Worm (Caenorhabditis elegans) whole organism, L1 larva: ENCODE measurements around the gene pes-5.

ENCODE experiments used
- C04F5.9 ChIP-seq: sonication (generic microtip); optimal IDR thresholded peaks from 2 replicates; lab custom pipeline; 2016; ENCODE audit warnings: missing genetic modification characterization, missing compliant biosample characterization
- C16A3.4 ChIP-seq: fragments of 150-350 bp; optimal IDR thresholded peaks from 2 replicates; lab custom pipeline; 2014; ENCODE audit warnings: missing biosample characterization, missing genetic modification characterization
- C34B4.2 ChIP-seq: sonication (generic microtip); optimal IDR thresholded peaks from 2 replicates; lab custom pipeline; 2017; ENCODE audit warnings: mild to moderate bottlenecking, missing genetic modification characterization, missing compliant biosample characterization
- Y116A8C.19 ChIP-seq: sonication (generic microtip); optimal IDR thresholded peaks from 2 replicates; lab custom pipeline; 2016; ENCODE audit warnings: missing compliant biosample characterization, missing genetic modification characterization, borderline replicate concordance
- alr-1 ChIP-seq: fragments of 200-800 bp; sonication (Bioruptor generic); optimal IDR thresholded peaks from 2 replicates; lab custom pipeline; 2018; ENCODE audit warnings: borderline replicate concordance, mild to moderate bottlenecking, missing genetic modification characterization, missing compliant biosample characterization
- aly-2 ChIP-seq: fragments of 150-350 bp; optimal IDR thresholded peaks from 2 replicates; lab custom pipeline; 2014; ENCODE audit warnings: missing biosample characterization, missing genetic modification characterization
- ama-1 ChIP-seq: fragments of 150-350 bp; optimal IDR thresholded peaks from 2 replicates; lab custom pipeline; 2014
- blmp-1 ChIP-seq: fragments of 150-350 bp; optimal IDR thresholded peaks from 2 replicates; lab custom pipeline; 2014; ENCODE audit warnings: missing biosample characterization, missing genetic modification characterization
- ceh-63 ChIP-seq: fragments of 200-800 bp; sonication (Bioruptor generic); optimal IDR thresholded peaks from 2 replicates; lab custom pipeline; 2018; ENCODE audit warnings: mild to moderate bottlenecking, missing genetic modification characterization, missing compliant biosample characterization
- ceh-82 ChIP-seq, 3 experiments: fragments of 150-350 bp in 1 of 3; sonication (generic microtip) in 2 of 3; optimal IDR thresholded peaks; 2 replicates each; lab custom pipeline; 2014 to 2017; ENCODE audit warnings: missing biosample characterization in 3 of 3, missing genetic modification characterization in 3 of 3
- ceh-88 ChIP-seq: fragments of 200-800 bp; sonication (Bioruptor generic); IDR thresholded peaks from 2 replicates; pipeline ENCODE4 v1.3.6; 2022; ENCODE audit warnings: missing genetic modification characterization, missing compliant biosample characterization
- ces-1 ChIP-seq: fragments of 150-350 bp; optimal IDR thresholded peaks from 2 replicates; lab custom pipeline; 2014; ENCODE audit warnings: missing biosample characterization, missing genetic modification reagents, missing genetic modification characterization
- dsc-1 ChIP-seq: sonication (generic microtip); optimal IDR thresholded peaks from 2 replicates; lab custom pipeline; 2016; ENCODE audit warnings: mild to moderate bottlenecking, missing genetic modification characterization, missing compliant biosample characterization
- egl-27 ChIP-seq, 2 experiments: fragments of 150-350 bp in 1 of 2; sonication (generic microtip); optimal IDR thresholded peaks; 3 replicates each; lab custom pipeline; 2017 to 2018; ENCODE audit warnings: missing biosample characterization in 2 of 2, missing genetic modification characterization in 2 of 2, missing genetic modification reagents in 2 of 2
- elt-2 ChIP-seq: sonication (generic microtip); optimal IDR thresholded peaks from 2 replicates; lab custom pipeline; 2016; ENCODE audit warnings: missing genetic modification characterization, mild to moderate bottlenecking, inconsistent platforms, missing compliant biosample characterization, missing genetic modification reagents
- elt-3 ChIP-seq, 6 experiments: fragments of 150-350 bp in 1 of 6; sonication (generic microtip); optimal IDR thresholded peaks; 2 replicates each; lab custom pipeline; 2017 to 2018; ENCODE audit warnings: missing biosample characterization in 6 of 6, missing genetic modification characterization in 6 of 6, inconsistent platforms in 1 of 6
- ets-5 ChIP-seq: fragments of 200-800 bp; sonication (Bioruptor generic); IDR thresholded peaks from 2 replicates; pipeline ENCODE4 v1.3.6; 2022; ENCODE audit warnings: missing genetic modification characterization, missing compliant biosample characterization
- fkh-8 ChIP-seq: sonication (generic microtip); optimal IDR thresholded peaks from 2 replicates; lab custom pipeline; 2016; ENCODE audit warnings: mild to moderate bottlenecking, missing genetic modification characterization, missing compliant biosample characterization
- grh-1 ChIP-seq: fragments of 200-800 bp; sonication (Bioruptor generic); IDR thresholded peaks from 2 replicates; pipeline ENCODE4 v1.3.6; 2022; ENCODE audit warnings: missing genetic modification reagents, missing genetic modification characterization, missing compliant biosample characterization
- hlh-4 ChIP-seq: sonication (generic microtip); optimal IDR thresholded peaks from 2 replicates; lab custom pipeline; 2016; ENCODE audit warnings: mild to moderate bottlenecking, missing genetic modification characterization, missing compliant biosample characterization
- hpl-2 ChIP-seq: fragments of 150-350 bp; optimal IDR thresholded peaks from 2 replicates; lab custom pipeline; 2014; ENCODE audit warnings: missing biosample characterization, missing genetic modification reagents, missing genetic modification characterization
- jun-1 ChIP-seq: fragments of 150-350 bp; optimal IDR thresholded peaks from 2 replicates; lab custom pipeline; 2014; ENCODE audit warnings: missing biosample characterization, missing genetic modification reagents, missing genetic modification characterization
- lin-13 ChIP-seq: fragments of 150-350 bp; optimal IDR thresholded peaks from 2 replicates; lab custom pipeline; 2014; ENCODE audit warnings: missing biosample characterization, missing genetic modification reagents, missing genetic modification characterization
- lin-14 ChIP-seq: fragments of 200-800 bp; sonication (Bioruptor generic); optimal IDR thresholded peaks from 2 replicates; lab custom pipeline; 2018; ENCODE audit warnings: mild to moderate bottlenecking, missing genetic modification characterization, moderate library complexity, missing compliant biosample characterization
- lin-15B ChIP-seq: fragments of 150-350 bp; sonication (generic microtip); optimal IDR thresholded peaks from 3 replicates; lab custom pipeline; 2014; ENCODE audit warnings: missing biosample characterization, missing genetic modification characterization
- lin-35 ChIP-seq, 2 experiments: fragments of 150-350 bp; optimal IDR thresholded peaks; 2 replicates each; lab custom pipeline; 2014; ENCODE audit warnings: missing biosample characterization in 2 of 2, missing genetic modification characterization in 2 of 2, missing genetic modification reagents in 2 of 2
- lir-3 ChIP-seq: sonication (generic microtip); optimal IDR thresholded peaks from 2 replicates; lab custom pipeline; 2016; ENCODE audit warnings: mild to moderate bottlenecking, missing genetic modification characterization, moderate library complexity, missing compliant biosample characterization; ENCODE audit not compliant: poor library complexity
- lsy-2 ChIP-seq, 2 experiments: fragments of 150-350 bp; optimal IDR thresholded peaks; 2 replicates each; lab custom pipeline; 2014; ENCODE audit warnings: missing biosample characterization in 2 of 2, missing genetic modification characterization in 2 of 2
- mab-9 ChIP-seq: fragments of 200-800 bp; sonication (Bioruptor generic); IDR thresholded peaks from 2 replicates; pipeline ENCODE4 v1.3.6; 2022; ENCODE audit warnings: missing genetic modification reagents, missing genetic modification characterization, missing compliant biosample characterization
- mdl-1 ChIP-seq, 2 experiments: fragments of 150-350 bp; optimal IDR thresholded peaks; 2 replicates each; lab custom pipeline; 2014 to 2017; ENCODE audit warnings: missing biosample characterization in 2 of 2, missing genetic modification characterization in 2 of 2, inconsistent platforms in 1 of 2
- nhr-12 ChIP-seq: sonication (generic microtip); optimal IDR thresholded peaks from 2 replicates; lab custom pipeline; 2017; ENCODE audit warnings: missing biosample characterization, missing genetic modification characterization
- nhr-237 ChIP-seq: fragments of 150-350 bp; optimal IDR thresholded peaks from 2 replicates; lab custom pipeline; 2014; ENCODE audit warnings: missing biosample characterization, missing genetic modification characterization
- nhr-47 ChIP-seq: sonication (generic microtip); optimal IDR thresholded peaks from 2 replicates; lab custom pipeline; 2016; ENCODE audit warnings: mild to moderate bottlenecking, missing genetic modification characterization, moderate library complexity, missing compliant biosample characterization
- nhr-71 ChIP-seq: sonication (generic microtip); optimal IDR thresholded peaks from 2 replicates; lab custom pipeline; 2016; ENCODE audit warnings: mild to moderate bottlenecking, missing genetic modification characterization, moderate library complexity, missing compliant biosample characterization
- nhr-76 ChIP-seq: sonication (generic microtip); optimal IDR thresholded peaks from 2 replicates; lab custom pipeline; 2017; ENCODE audit warnings: missing biosample characterization, missing genetic modification characterization
- nhr-77 ChIP-seq: fragments of 150-350 bp; optimal IDR thresholded peaks from 2 replicates; lab custom pipeline; 2014; ENCODE audit warnings: missing biosample characterization, missing genetic modification characterization
- nhr-84 ChIP-seq: sonication (generic microtip); optimal IDR thresholded peaks from 2 replicates; lab custom pipeline; 2017; ENCODE audit warnings: missing biosample characterization, missing genetic modification characterization
- pag-3 ChIP-seq: sonication (generic microtip); optimal IDR thresholded peaks from 2 replicates; lab custom pipeline; 2017; ENCODE audit warnings: missing genetic modification characterization, mild to moderate bottlenecking, missing compliant biosample characterization, antibody characterized with exemption, borderline replicate concordance; ENCODE audit not compliant: insufficient read depth
- pax-3 ChIP-seq: fragments of 200-800 bp; sonication (Bioruptor generic); optimal IDR thresholded peaks from 2 replicates; lab custom pipeline; 2018; ENCODE audit warnings: mild to moderate bottlenecking, missing genetic modification characterization, moderate library complexity, missing compliant biosample characterization
- pqm-1 ChIP-seq: sonication (generic microtip); optimal IDR thresholded peaks from 3 replicates; lab custom pipeline; 2017; ENCODE audit warnings: missing biosample characterization, missing genetic modification characterization
- skn-1 ChIP-seq: fragments of 150-350 bp; optimal IDR thresholded peaks from 2 replicates; lab custom pipeline; 2014; ENCODE audit warnings: missing biosample characterization, missing genetic modification characterization
- snpc-4 ChIP-seq: fragments of 150-350 bp; optimal IDR thresholded peaks from 2 replicates; lab custom pipeline; 2014; ENCODE audit warnings: missing biosample characterization, missing genetic modification characterization
- sox-4 ChIP-seq: sonication (generic microtip); optimal IDR thresholded peaks from 2 replicates; lab custom pipeline; 2016; ENCODE audit warnings: missing genetic modification characterization, missing compliant biosample characterization
- tbx-2 ChIP-seq: sonication (generic microtip); optimal IDR thresholded peaks from 2 replicates; lab custom pipeline; 2016; ENCODE audit warnings: missing genetic modification characterization, missing compliant biosample characterization
- unc-130 ChIP-seq: fragments of 150-350 bp; optimal IDR thresholded peaks from 2 replicates; lab custom pipeline; 2017; ENCODE audit warnings: missing biosample characterization, missing genetic modification characterization, inconsistent platforms
- unc-86 ChIP-seq: sonication (generic microtip); optimal IDR thresholded peaks from 2 replicates; lab custom pipeline; 2016; ENCODE audit warnings: missing genetic modification characterization, missing compliant biosample characterization
- unc-98 ChIP-seq: fragments of 200-800 bp; sonication (Bioruptor generic); IDR thresholded peaks from 2 replicates; pipeline ENCODE4 v1.3.6; 2022; ENCODE audit warnings: missing genetic modification characterization, missing compliant biosample characterization
- vab-15 ChIP-seq: sonication (generic microtip); optimal IDR thresholded peaks from 2 replicates; lab custom pipeline; 2017; ENCODE audit warnings: missing genotype, mild to moderate bottlenecking, missing genetic modification characterization, missing compliant biosample characterization
- ztf-11 ChIP-seq, 2 experiments: sonication (generic microtip); optimal IDR thresholded peaks; 2 replicates each; lab custom pipeline; 2016 to 2017; ENCODE audit warnings: missing genetic modification characterization in 2 of 2, missing biosample characterization in 1 of 2, missing compliant biosample characterization in 1 of 2

The pes-5 gene

DNA sequence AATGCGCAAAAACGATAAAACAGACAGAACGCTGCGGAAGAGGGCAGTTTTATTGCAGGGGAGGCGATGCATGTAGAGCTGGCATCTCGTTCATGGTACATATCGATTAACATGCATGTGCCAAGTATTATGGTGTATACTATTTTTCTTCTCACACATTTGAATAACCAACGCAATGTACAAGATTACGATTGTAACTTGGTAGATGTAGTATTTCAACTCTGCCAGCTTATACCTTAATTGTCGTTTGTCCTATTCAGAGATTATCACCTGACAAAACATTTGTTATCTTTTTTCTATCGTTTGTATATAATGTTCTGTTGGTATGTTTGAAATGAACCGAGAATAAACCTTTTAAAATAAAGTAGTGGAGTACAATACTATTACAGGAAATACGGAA, at the start of gene pes-5:
TSS of gene pes-5 (minus strand) at position 101 of the 400 bp plus-strand sequence.
- TF ChIP-seq egl-27 (tag; optimal IDR thresholded peaks at IDR 0.05; lab: Kevin White, UChicago) (no peak), ama-1 (lab: Kevin White, UChicago) (no peak), nhr-12 (tag; lab: Kevin White, UChicago) (no peak), nhr-71 (no peak), hlh-4 (tag; lab: Kevin White, UChicago) (no peak), pag-3 (tag; lab: Kevin White, UChicago) (no peak), nhr-76 (no peak), unc-98 (no peak), ceh-88 (GFP tag; lab: Robert Waterston, UW) (no peak), grh-1 (GFP tag; lab: Robert Waterston, UW) (no peak), mdl-1 (tag; optimal IDR thresholded peaks at IDR 0.05; lab: Kevin White, UChicago) (no peak), nhr-47 (tag; lab: Kevin White, UChicago) (no peak), nhr-84 (tag; lab: Kevin White, UChicago) (no peak), ets-5 (GFP tag; lab: Robert Waterston, UW) (no peak), pax-3 (tag; lab: Kevin White, UChicago) (no peak), aly-2 (no peak)

DNA sequence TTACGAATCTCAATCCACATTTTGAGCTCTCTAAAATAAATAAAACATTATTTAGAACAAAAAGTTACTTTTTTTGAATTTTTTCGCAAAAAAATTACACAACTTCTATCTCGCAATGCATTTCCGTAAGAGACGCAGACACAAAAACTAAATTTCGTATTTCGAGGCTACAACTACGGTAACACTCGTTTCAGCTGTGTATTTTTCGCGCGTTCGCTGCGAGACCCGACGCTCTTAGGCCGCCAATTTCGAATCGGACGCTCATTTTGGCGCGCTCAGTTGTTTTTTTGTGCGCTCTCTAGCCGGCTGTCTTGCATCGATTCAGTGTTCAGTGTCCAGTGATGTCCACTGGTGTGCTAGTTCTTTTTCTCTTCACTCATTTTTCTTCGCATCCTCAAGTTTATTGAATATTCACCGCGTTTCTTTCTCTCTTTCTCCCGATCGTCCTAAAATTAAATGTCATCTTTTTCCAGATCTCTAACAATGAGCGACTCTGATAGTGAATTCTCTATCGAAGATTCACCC, 44.9 kb upstream of the pes-5 start, which contains the start of the genes npp-3 and top-2:
TSS of gene npp-3 (minus strand) at position 115 of the 525 bp plus-strand sequence.
TSS of gene top-2 (plus strand) at position 475 of the 525 bp plus-strand sequence.
- TF ChIP-seq alr-1 (no peak), lir-3 (tag; lab: Kevin White, UChicago) (peak; percentile 85), lsy-2 (tag; optimal IDR thresholded peaks at IDR 0.05; lab: Kevin White, UChicago) (peak; percentile 99 to 100), hlh-4 (tag; lab: Kevin White, UChicago) (no peak), elt-3 (tag; optimal IDR thresholded peaks at IDR 0.05; lab: Kevin White, UChicago) (peak in 4 of 6 experiments; percentile 2 to 93 (median 68)), lin-14 (GFP tag; lab: Kevin White, UChicago) (peak; percentile 94), skn-1 (tag; lab: Kevin White, UChicago) (peak; percentile 94), jun-1 (tag; lab: Kevin White, UChicago) (peak; percentile 93), blmp-1 (tag; lab: Kevin White, UChicago) (no peak), nhr-77 (tag; lab: Kevin White, UChicago) (peak; percentile 92), lin-35 (GFP tag; optimal IDR thresholded peaks at IDR 0.05; lab: Kevin White, UChicago) (peak; percentile 99 to 100), ces-1 (GFP tag; lab: Kevin White, UChicago) (no peak), unc-130 (tag; lab: Kevin White, UChicago) (peak; percentile 94), sox-4 (tag; lab: Kevin White, UChicago) (peak; percentile 69), mab-9 (peak; percentile 80; the same call in 1 of the 2 replicates), ceh-63 (no peak), nhr-47 (tag; lab: Kevin White, UChicago) (peak; percentile 97), grh-1 (GFP tag; lab: Robert Waterston, UW) (peak; percentile 89), tbx-2 (tag; lab: Kevin White, UChicago) (peak; percentile 95), hpl-2 (peak; percentile 27), elt-2 (tag; lab: Kevin White, UChicago) (peak; percentile 56), ceh-82 (tag; optimal IDR thresholded peaks at IDR 0.05; lab: Kevin White, UChicago) (peak; percentile 85 to 97 (median 89)), snpc-4 (tag; lab: Kevin White, UChicago) (peak; percentile 79), ztf-11 (tag; optimal IDR thresholded peaks at IDR 0.05; lab: Kevin White, UChicago) (peak in 1 of 2 experiments; percentile 63), nhr-71 (peak; percentile 97), C04F5.9 (peak; percentile 89), pqm-1 (tag; lab: Kevin White, UChicago) (no peak), unc-86 (peak; percentile 95), aly-2 (peak; percentile 78), nhr-76 (peak; percentile 36), dsc-1 (tag; lab: Kevin White, UChicago) (peak; percentile 93), ceh-88 (GFP tag; lab: Robert Waterston, UW) (peak; percentile 83), ets-5 (GFP tag; lab: Robert Waterston, UW) (no peak), vab-15 (tag; lab: Kevin White, UChicago) (peak; percentile 86), lin-13 (GFP tag; lab: Kevin White, UChicago) (peak; percentile 95), C16A3.4 (peak; percentile 95), C34B4.2 (tag; lab: Kevin White, UChicago) (peak; percentile 17), lin-15B (tag; lab: Kevin White, UChicago) (peak; percentile 94), fkh-8 (peak; percentile 95), Y116A8C.19 (tag; lab: Kevin White, UChicago) (no peak), nhr-237 (tag; lab: Kevin White, UChicago) (peak; percentile 73)
